Worm (Caenorhabditis elegans) whole organism, young adult: Measurements from ENCODE around the gene Y62H9A.8.

Experiments
- F33H1.4 ChIP-seq: fragments of 200-800 bp; sonication (Bioruptor generic); IDR thresholded peaks from 2 replicates; pipeline ENCODE4 v1.3.6; 2022; ENCODE audit warnings: missing genetic modification reagents, missing genetic modification characterization, missing compliant biosample characterization
- T26A5.8 ChIP-seq: sonication (generic microtip); optimal IDR thresholded peaks from 2 replicates; lab custom pipeline; 2016; ENCODE audit warnings: missing genetic modification characterization, missing compliant biosample characterization
- pha-4 ChIP-seq: fragments of 150-350 bp; sonication (generic microtip); optimal IDR thresholded peaks from 2 replicates; lab custom pipeline; 2014; ENCODE audit warnings: missing biosample characterization, missing genetic modification reagents, missing genetic modification characterization
- snpc-4 ChIP-seq, 5 experiments: fragments of 150-350 bp in 1 of 5; sonication (generic microtip) in 4 of 5; optimal IDR thresholded peaks; 2 replicates each; lab custom pipeline; 2014 to 2018; ENCODE audit warnings: missing genetic modification characterization in 5 of 5, missing biosample characterization in 3 of 5, antibody characterized with exemption in 2 of 5, mild to moderate bottlenecking in 2 of 5, missing compliant biosample characterization in 2 of 5, missing genotype in 2 of 5, moderate library complexity in 2 of 5, missing genetic modification reagents in 1 of 5
- zim-3 ChIP-seq: sonication (generic microtip); optimal IDR thresholded peaks from 2 replicates; lab custom pipeline; 2017; ENCODE audit warnings: mild to moderate bottlenecking, missing genetic modification characterization, moderate library complexity, missing compliant biosample characterization

ce11 chrX:11913824-11914223 is 21.6 kb upstream of the Y62H9A.8 start, which contains the start of gene Y62H9A.12:
- TF ChIP-seq T26A5.8 (tag; lab: Kevin White, UChicago) (no peak), pha-4 (no peak), zim-3 (tag; lab: Kevin White, UChicago) (no peak), F33H1.4 (GFP tag; lab: Robert Waterston, UW) (no peak), snpc-4 (GFP tag; optimal IDR thresholded peaks at IDR 0.05; lab: Kevin White, UChicago) (no peak), snpc-4 (tag; optimal IDR thresholded peaks at IDR 0.05; lab: Kevin White, UChicago) (no peak)
